Fruit fly (Drosophila melanogaster): ENCODE results near the gene rpr.

rpr gene

DNA sequence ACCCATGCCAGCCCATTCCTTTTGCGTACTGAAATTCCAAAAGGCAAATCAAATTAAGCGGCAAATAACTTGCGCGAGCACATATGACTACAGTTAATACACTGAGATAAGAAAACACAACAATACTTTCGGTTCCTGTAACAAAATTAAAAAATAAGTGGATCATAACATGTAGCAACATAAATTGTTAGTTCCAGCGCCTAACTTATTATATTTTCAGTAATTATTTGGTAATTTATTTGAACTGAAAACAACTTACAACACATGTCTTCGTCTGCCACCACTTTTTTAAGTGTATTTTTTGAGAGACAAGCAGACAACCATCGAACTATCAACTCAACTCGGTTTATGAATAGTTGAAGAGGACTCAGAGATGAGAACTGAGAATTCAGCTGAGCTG lies 40.6 kb downstream of the rpr start:
- no peak for TF ChIP-seq CG17801 (GFP tag; optimal IDR thresholded peaks at IDR 0.05; ENCODE audit: partially characterized antibody)

dm6 chr3L:18355361-18355760 lies 42.9 kb downstream of the rpr start:
- no peak for TF ChIP-seq CG17801 (GFP tag; optimal IDR thresholded peaks at IDR 0.05; ENCODE audit: partially characterized antibody)

dm6 chr3L:18350504-18350903 lies 47.7 kb downstream of the rpr start:
- TF ChIP-seq CG17801 (GFP tag; optimal IDR thresholded peaks at IDR 0.05; ENCODE audit: partially characterized antibody) = no peak

DNA sequence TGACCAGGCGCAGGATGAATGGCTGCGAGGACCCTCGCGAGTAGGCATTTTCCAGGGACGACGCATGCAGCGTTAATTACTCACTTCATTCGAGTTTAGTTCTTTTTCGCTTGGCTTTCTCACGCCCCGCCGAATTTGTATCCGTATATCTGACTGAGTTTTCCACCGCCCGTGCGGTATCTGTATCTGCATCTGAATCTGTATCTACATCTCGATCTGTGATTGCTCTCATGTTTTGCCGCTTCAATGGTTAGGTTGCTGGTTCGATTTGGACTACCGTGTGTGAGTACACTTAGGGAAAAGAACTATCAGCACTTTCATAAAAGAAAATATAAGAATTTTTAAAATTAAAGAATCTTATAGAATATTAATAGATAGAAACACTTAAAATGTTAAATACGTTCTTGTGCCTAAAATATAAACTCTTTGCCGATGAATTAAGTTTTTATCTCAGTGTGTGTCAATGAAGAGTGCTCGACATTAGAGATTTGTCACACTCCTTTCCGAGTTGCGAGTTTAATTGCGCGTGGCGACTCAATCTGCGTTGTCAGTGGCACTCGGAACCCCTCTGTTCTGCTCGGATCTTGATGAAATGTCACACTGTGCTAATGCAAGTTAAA lies 49.0 kb downstream of the rpr start:
- TF ChIP-seq CG17801 (GFP tag; optimal IDR thresholded peaks at IDR 0.05; ENCODE audit: partially characterized antibody) = no peak

DNA sequence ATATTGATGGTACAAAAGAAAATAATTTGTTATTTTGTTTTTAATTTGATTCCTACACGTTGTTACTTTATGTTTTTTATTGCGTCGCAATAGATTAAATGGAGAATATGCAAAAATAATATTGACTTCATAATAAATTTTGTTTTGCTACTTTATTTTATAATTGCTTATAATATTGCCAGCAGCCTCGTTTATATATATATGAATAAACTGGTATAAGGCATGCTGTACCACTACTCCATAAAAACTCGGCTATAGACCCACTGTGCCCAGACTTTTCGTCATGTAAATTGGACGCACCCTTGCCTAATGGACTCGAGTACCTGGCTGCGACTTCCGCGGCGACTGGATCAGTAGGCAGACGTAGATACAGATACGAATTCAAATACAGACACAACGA lies 49.6 kb downstream of the rpr start:
- TF ChIP-seq CG17801 (GFP tag; optimal IDR thresholded peaks at IDR 0.05; ENCODE audit: partially characterized antibody) = no peak

dm6 chr3L:18348040-18348439 lies 50.2 kb downstream of the rpr start:
- TF ChIP-seq CG17801 (GFP tag; optimal IDR thresholded peaks at IDR 0.05; ENCODE audit: partially characterized antibody) = no peak
